Worm (Caenorhabditis elegans) whole organism, young adult: ENCODE data around the gene add-1.

Experiments used
- F33H1.4 ChIP-seq: fragments of 200-800 bp; sonication (Bioruptor generic); IDR thresholded peaks from 2 replicates; pipeline ENCODE4 v1.3.6; 2022; ENCODE audit warnings: missing genetic modification reagents, missing genetic modification characterization, missing compliant biosample characterization
- F57A8.1 ChIP-seq: fragments of 200-800 bp; sonication (Bioruptor generic); optimal IDR thresholded peaks from 2 replicates; lab custom pipeline; 2018; ENCODE audit warnings: mild to moderate bottlenecking, missing genetic modification characterization, moderate library complexity, missing compliant biosample characterization
- ama-1 ChIP-seq, 3 experiments: fragments of 150-350 bp in 1 of 3; sonication (generic microtip) in 2 of 3; optimal IDR thresholded peaks; 2 replicates each; lab custom pipeline; 2014 to 2018; ENCODE audit warnings: missing biosample characterization in 2 of 3, missing genetic modification characterization in 2 of 3, missing genetic modification reagents in 2 of 3
- dpl-1 ChIP-seq: fragments of 150-350 bp; optimal IDR thresholded peaks from 2 replicates; lab custom pipeline; 2014; ENCODE audit warnings: missing biosample characterization, missing genetic modification reagents, missing genetic modification characterization
- hmg-1.2 ChIP-seq: fragments of 200-800 bp; sonication (Bioruptor generic); IDR thresholded peaks from 2 replicates; pipeline ENCODE4 v1.3.6; 2022; ENCODE audit warnings: missing genetic modification reagents, missing genetic modification characterization, missing compliant biosample characterization
- let-607 ChIP-seq, 2 experiments: fragments of 200-800 bp in 1 of 2; sonication (Bioruptor generic) in 1 of 2; sonication (generic microtip) in 1 of 2; optimal IDR thresholded peaks; 2 replicates each; lab custom pipeline; 2016 to 2018; ENCODE audit warnings: mild to moderate bottlenecking in 2 of 2, missing compliant biosample characterization in 2 of 2, missing genetic modification characterization in 2 of 2, moderate library complexity in 2 of 2, missing genotype in 1 of 2
- madf-6 ChIP-seq: fragments of 200-800 bp; sonication (Bioruptor generic); IDR thresholded peaks from 2 replicates; pipeline ENCODE4 v1.3.6; 2022; ENCODE audit warnings: missing genetic modification reagents, missing genetic modification characterization, missing compliant biosample characterization
- unc-62 ChIP-seq: fragments of 150-350 bp; optimal IDR thresholded peaks from 2 replicates; lab custom pipeline; 2014; ENCODE audit warnings: missing biosample characterization, missing genetic modification reagents, missing genetic modification characterization

ce11 chrX:4875296-4875695 lies 15.5 kb upstream of the add-1 start:
- TF ChIP-seq F57A8.1 (no peak), unc-62 (GFP tag; lab: Kevin White, UChicago) (no peak), F33H1.4 (GFP tag; lab: Robert Waterston, UW) (no peak), ama-1 (optimal IDR thresholded peaks at IDR 0.05; lab: Kevin White, UChicago) (no peak), ama-1 (GFP tag; optimal IDR thresholded peaks at IDR 0.05; lab: Kevin White, UChicago) (no peak), let-607 (tag; optimal IDR thresholded peaks at IDR 0.05; lab: Kevin White, UChicago) (no peak), madf-6 (no peak), dpl-1 (GFP tag; lab: Kevin White, UChicago) (no peak), hmg-1.2 (GFP tag; lab: Robert Waterston, UW) (no peak)
